Fruit fly (Drosophila melanogaster) whole organism, embryonic: ENCODE data around the gene Dpm1.

Experiments
- Blimp-1 ChIP-seq: fragments of 200-800 bp; sonication (Bioruptor generic); optimal IDR thresholded peaks from 3 replicates; lab custom pipeline; 2018; ENCODE audit warnings: missing biosample characterization, missing genetic modification characterization, mild to moderate bottlenecking, moderate library complexity, missing genetic modification reagents
- CG10543 ChIP-seq: fragments of 200-800 bp; sonication (Bioruptor generic); optimal IDR thresholded peaks from 3 replicates; lab custom pipeline; 2017; ENCODE audit warnings: missing biosample characterization, mild to moderate bottlenecking, missing genetic modification characterization, moderate library complexity
- CG10654 ChIP-seq: fragments of 200-800 bp; sonication (Bioruptor generic); optimal IDR thresholded peaks from 2 replicates; lab custom pipeline; 2016; ENCODE audit warnings: missing biosample characterization, missing genetic modification characterization
- CG11093 ChIP-seq: fragments of 200-800 bp; sonication (Bioruptor generic); IDR thresholded peaks from 3 replicates; pipeline ENCODE4 v1.3.6; 2022; ENCODE audit warnings: missing biosample characterization, missing genetic modification characterization
- CG12744 ChIP-seq: fragments of 200-800 bp; sonication (Bioruptor generic); optimal IDR thresholded peaks from 2 replicates; lab custom pipeline; 2016; ENCODE audit warnings: missing biosample characterization, missing genetic modification characterization
- CG14441 ChIP-seq: fragments of 200-800 bp; sonication (Bioruptor generic); IDR thresholded peaks from 2 replicates; pipeline ENCODE4 v1.3.6; 2022; ENCODE audit warnings: missing biosample characterization, missing genetic modification characterization
- CG1603 ChIP-seq: fragments of 200-800 bp; sonication (Bioruptor generic); optimal IDR thresholded peaks from 2 replicates; lab custom pipeline; 2019; ENCODE audit warnings: missing biosample characterization, mild to moderate bottlenecking, missing genetic modification characterization, moderate library complexity
- CG16863 ChIP-seq: fragments of 200-800 bp; sonication (Bioruptor generic); optimal IDR thresholded peaks from 3 replicates; lab custom pipeline; 2016; ENCODE audit warnings: missing biosample characterization, missing genetic modification characterization
- CG17328 ChIP-seq: fragments of 200-800 bp; sonication (Bioruptor generic); IDR thresholded peaks from 2 replicates; pipeline ENCODE4 v1.3.6; 2022; ENCODE audit warnings: missing biosample characterization, missing genetic modification characterization
- CG18764 ChIP-seq: fragments of 200-800 bp; sonication (Bioruptor generic); optimal IDR thresholded peaks from 3 replicates; lab custom pipeline; 2016; ENCODE audit warnings: missing biosample characterization, missing genetic modification characterization
- CG30403 ChIP-seq: fragments of 200-800 bp; sonication (Bioruptor generic); optimal IDR thresholded peaks from 3 replicates; lab custom pipeline; 2016; ENCODE audit warnings: missing biosample characterization, missing genetic modification characterization
- CG32532 ChIP-seq: fragments of 200-800 bp; sonication (Bioruptor generic); IDR thresholded peaks from 2 replicates; pipeline ENCODE4 v1.3.6; 2022; ENCODE audit warnings: missing biosample characterization, missing genetic modification characterization
- CG32767 ChIP-seq: fragments of 200-800 bp; sonication (Bioruptor generic); IDR thresholded peaks from 2 replicates; pipeline ENCODE4 v1.3.6; 2022; ENCODE audit warnings: missing biosample characterization, missing genetic modification characterization
- CG33213 ChIP-seq: fragments of 200-800 bp; sonication (Bioruptor generic); optimal IDR thresholded peaks from 3 replicates; lab custom pipeline; 2016; ENCODE audit warnings: missing biosample characterization, missing genetic modification characterization
- CG3838 ChIP-seq: fragments of 200-800 bp; sonication (Bioruptor generic); optimal IDR thresholded peaks from 3 replicates; lab custom pipeline; 2016; ENCODE audit warnings: missing biosample characterization, missing genetic modification characterization
- CG6791 ChIP-seq: fragments of 200-800 bp; sonication (Bioruptor generic); IDR thresholded peaks from 3 replicates; pipeline ENCODE4 v1.3.6; 2022; ENCODE audit warnings: missing biosample characterization, missing genetic modification characterization; ENCODE audit not compliant: partially characterized antibody
- CG7357 ChIP-seq: fragments of 200-800 bp; sonication (Bioruptor generic); IDR thresholded peaks from 3 replicates; pipeline ENCODE4 v1.3.6; 2022; ENCODE audit warnings: missing biosample characterization, missing genetic modification characterization
- CG8281 ChIP-seq: fragments of 200-800 bp; sonication (Bioruptor generic); optimal IDR thresholded peaks from 2 replicates; lab custom pipeline; 2018; ENCODE audit warnings: missing biosample characterization, mild to moderate bottlenecking, missing genetic modification characterization, moderate library complexity
- CG9817 ChIP-seq: fragments of 200-800 bp; sonication (Bioruptor generic); optimal IDR thresholded peaks from 2 replicates; lab custom pipeline; 2018; ENCODE audit warnings: missing biosample characterization, mild to moderate bottlenecking, missing genetic modification characterization, moderate library complexity
- CHES-1-like ChIP-seq: fragments of 200-800 bp; sonication (Bioruptor generic); optimal IDR thresholded peaks from 2 replicates; lab custom pipeline; 2016; ENCODE audit warnings: missing biosample characterization, missing genetic modification characterization
- Chrac-16 ChIP-seq: fragments of 200-800 bp; sonication (Bioruptor generic); optimal IDR thresholded peaks from 3 replicates; lab custom pipeline; 2016; ENCODE audit warnings: missing biosample characterization, missing genetic modification characterization
- Dek ChIP-seq: fragments of 200-800 bp; sonication (Bioruptor generic); optimal IDR thresholded peaks from 3 replicates; lab custom pipeline; 2019; ENCODE audit warnings: missing biosample characterization, mild to moderate bottlenecking, missing genetic modification characterization, moderate library complexity
- Dip3 ChIP-seq: fragments of 200-800 bp; sonication (Bioruptor generic); optimal IDR thresholded peaks from 3 replicates; lab custom pipeline; 2016; ENCODE audit warnings: missing biosample characterization, missing genetic modification characterization
- Dll ChIP-seq: fragments of 200-800 bp; sonication (Bioruptor generic); IDR thresholded peaks from 4 replicates; pipeline ENCODE4 v1.3.6; 2022; ENCODE audit warnings: missing biosample characterization, missing genetic modification characterization; ENCODE audit not compliant: partially characterized antibody
- Dref ChIP-seq: fragments of 200-800 bp; sonication (Bioruptor generic); IDR thresholded peaks from 2 replicates; pipeline ENCODE4 v1.3.6; 2022; ENCODE audit warnings: missing biosample characterization, missing genetic modification characterization
- Gug ChIP-seq: fragments of 200-800 bp; sonication (Bioruptor generic); IDR thresholded peaks from 4 replicates; pipeline ENCODE4 v1.3.6; 2022; ENCODE audit warnings: missing biosample characterization, missing genetic modification characterization
- HmgZ ChIP-seq: fragments of 200-800 bp; sonication (Bioruptor generic); optimal IDR thresholded peaks from 2 replicates; lab custom pipeline; 2018; ENCODE audit warnings: missing biosample characterization, mild to moderate bottlenecking, missing genetic modification characterization
- YL-1 ChIP-seq: fragments of 200-800 bp; sonication (Bioruptor generic); optimal IDR thresholded peaks from 3 replicates; lab custom pipeline; 2017; ENCODE audit warnings: missing biosample characterization, mild to moderate bottlenecking, missing genetic modification characterization
- az2 ChIP-seq: fragments of 200-800 bp; sonication (Bioruptor generic); optimal IDR thresholded peaks from 3 replicates; lab custom pipeline; 2016; ENCODE audit warnings: missing biosample characterization, missing genetic modification characterization
- chif ChIP-seq, 2 experiments: fragments of 200-800 bp; sonication (Bioruptor generic); optimal IDR thresholded peaks; 3 replicates each; lab custom pipeline; 2016; ENCODE audit warnings: missing biosample characterization in 2 of 2, missing genetic modification characterization in 2 of 2
- chinmo ChIP-seq: fragments of 200-800 bp; sonication (Bioruptor generic); IDR thresholded peaks from 4 replicates; pipeline ENCODE4 v1.3.6; 2022; ENCODE audit warnings: missing biosample characterization, missing genetic modification characterization; ENCODE audit not compliant: partially characterized antibody
- chm ChIP-seq: fragments of 200-800 bp; sonication (Bioruptor generic); IDR thresholded peaks from 2 replicates; pipeline ENCODE4 v1.3.6; 2022; ENCODE audit warnings: missing biosample characterization, missing genetic modification characterization
- danr ChIP-seq: fragments of 200-800 bp; sonication (Bioruptor generic); IDR thresholded peaks from 2 replicates; pipeline ENCODE4 v1.3.6; 2022; ENCODE audit warnings: missing biosample characterization, missing genetic modification characterization
- fru ChIP-seq: fragments of >200 bp; optimal IDR thresholded peaks from 2 replicates; lab custom pipeline; 2017
- gem ChIP-seq: fragments of 200-800 bp; sonication (Bioruptor generic); optimal IDR thresholded peaks from 2 replicates; lab custom pipeline; 2019; ENCODE audit warnings: missing biosample characterization, mild to moderate bottlenecking, missing genetic modification characterization, moderate library complexity
- grn ChIP-seq: fragments of 200-800 bp; sonication (Bioruptor generic); optimal IDR thresholded peaks from 3 replicates; lab custom pipeline; 2017; ENCODE audit warnings: missing biosample characterization, missing genetic modification characterization
- hb ChIP-seq: fragments of 200-800 bp; sonication (Bioruptor generic); IDR thresholded peaks from 3 replicates; pipeline ENCODE4 v1.3.6; 2022; ENCODE audit warnings: missing biosample characterization, missing genetic modification characterization; ENCODE audit not compliant: partially characterized antibody
- her ChIP-seq: fragments of 200-800 bp; sonication (Bioruptor generic); optimal IDR thresholded peaks from 2 replicates; lab custom pipeline; 2016; ENCODE audit warnings: missing biosample characterization, missing genetic modification characterization
- hkb ChIP-seq, 2 experiments: fragments of 200-800 bp in 1 of 2; fragments of >200 bp in 1 of 2; sonication (Bioruptor generic) in 1 of 2; IDR thresholded peaks in 1 of 2; optimal IDR thresholded peaks in 1 of 2; 2 replicates each; pipeline versions ENCODE4 v1.3.6 to Lab custom; 2017 to 2022; ENCODE audit warnings: missing biosample characterization in 1 of 2, missing genetic modification characterization in 1 of 2
- inv ChIP-seq: fragments of 200-800 bp; sonication (Bioruptor generic); IDR thresholded peaks from 2 replicates; pipeline ENCODE4 v1.3.6; 2022; ENCODE audit warnings: missing biosample characterization, missing genetic modification characterization; ENCODE audit not compliant: partially characterized antibody
- mld ChIP-seq: fragments of 200-800 bp; sonication (Bioruptor generic); IDR thresholded peaks from 3 replicates; pipeline ENCODE4 v1.3.6; 2022; ENCODE audit warnings: missing biosample characterization, missing genetic modification characterization; ENCODE audit not compliant: partially characterized antibody
- nerfin-2 ChIP-seq: fragments of 200-800 bp; sonication (Bioruptor generic); IDR thresholded peaks from 2 replicates; pipeline ENCODE4 v1.3.6; 2022; ENCODE audit warnings: missing biosample characterization, missing genetic modification characterization; ENCODE audit not compliant: partially characterized antibody
- oc ChIP-seq: fragments of 200-800 bp; sonication (Bioruptor generic); optimal IDR thresholded peaks from 2 replicates; lab custom pipeline; 2018; ENCODE audit warnings: missing biosample characterization, mild to moderate bottlenecking, missing genetic modification characterization, moderate library complexity
- otp ChIP-seq: fragments of 200-800 bp; sonication (Bioruptor generic); IDR thresholded peaks from 3 replicates; pipeline ENCODE4, ENCODE4 v1.3.6; 2022; ENCODE audit warnings: missing biosample characterization, missing genetic modification characterization
- pum ChIP-seq: fragments of 200-800 bp; sonication (Bioruptor generic); optimal IDR thresholded peaks from 2 replicates; lab custom pipeline; 2016; ENCODE audit warnings: missing biosample characterization, missing genetic modification characterization
- ro ChIP-seq: fragments of 200-800 bp; sonication (Bioruptor generic); IDR thresholded peaks from 2 replicates; pipeline ENCODE4 v1.3.6; 2022; ENCODE audit warnings: missing biosample characterization, missing genetic modification characterization
- sna ChIP-seq: fragments of 200-800 bp; sonication (Bioruptor generic); IDR thresholded peaks from 2 replicates; pipeline ENCODE4 v1.3.6; 2022; ENCODE audit warnings: missing biosample characterization, missing genetic modification characterization; ENCODE audit not compliant: partially characterized antibody
- toy ChIP-seq: fragments of 200-800 bp; sonication (Bioruptor generic); IDR thresholded peaks from 2 replicates; pipeline ENCODE4 v1.3.6; 2022; ENCODE audit warnings: missing biosample characterization, missing genetic modification characterization
- trem ChIP-seq: fragments of 200-800 bp; optimal IDR thresholded peaks from 3 replicates; lab custom pipeline; 2019; ENCODE audit warnings: missing biosample characterization, mild to moderate bottlenecking, missing genetic modification characterization, moderate library complexity
- wdn ChIP-seq: fragments of 200-800 bp; sonication (Bioruptor generic); IDR thresholded peaks from 2 replicates; pipeline ENCODE4 v1.3.6; 2022; ENCODE audit warnings: missing biosample characterization, missing genetic modification characterization
- z ChIP-seq: fragments of 200-800 bp; sonication (Bioruptor generic); IDR thresholded peaks from 3 replicates; pipeline ENCODE4 v1.3.6; 2022; ENCODE audit warnings: missing biosample characterization, missing genetic modification characterization

Dpm1 gene

dm6 chr2L:19518636-19519086 lies 7.5 kb downstream of the Dpm1 start, which contains the start of gene CG10132 (continued):
- TF ChIP-seq YL-1 (GFP tag; lab: Kevin White, UChicago) (peak; percentile 13), wdn (GFP tag; lab: Robert Waterston, UW) (no peak), CG3838 (no peak), danr (GFP tag; lab: Robert Waterston, UW) (no peak), z (GFP tag; lab: Robert Waterston, UW) (peak; percentile 58; the same call in 1 of the 3 replicates), Dref (GFP tag; lab: Robert Waterston, UW) (peak; percentile 58), fru (lab: Kevin White, UChicago) (no peak), az2 (GFP tag; lab: Kevin White, UChicago) (no peak), CG14441 (GFP tag; lab: Robert Waterston, UW) (no peak), CHES-1-like (GFP tag; lab: Kevin White, UChicago) (no peak), CG33213 (no peak), CG10654 (no peak), CG11093 (GFP tag; lab: Robert Waterston, UW) (no peak), CG12744 (no peak), nerfin-2 (GFP tag; lab: Robert Waterston, UW) (peak; percentile 26; the same call in 1 of the 2 replicates), CG9817 (tag; lab: Kevin White, UChicago) (no peak), sna (GFP tag; lab: Robert Waterston, UW) (peak; percentile 16; the same call in 1 of the 2 replicates), chinmo (GFP tag; lab: Robert Waterston, UW) (0 out of 4 replicates have a peak, but pooled peaks have one; percentile 57), ro (GFP tag; lab: Robert Waterston, UW) (no peak), CG16863 (no peak), CG1603 (no peak), hkb (optimal IDR thresholded peaks at IDR 0.05; lab: Kevin White, UChicago) (no peak), hkb (GFP tag; IDR thresholded peaks at IDR 0.05; lab: Robert Waterston, UW) (no peak), CG7357 (GFP tag; lab: Robert Waterston, UW) (no peak), CG32767 (GFP tag; lab: Robert Waterston, UW) (peak; percentile 72; the same call in 1 of the 2 replicates), Blimp-1 (GFP tag; lab: Kevin White, UChicago) (no peak), Dll (GFP tag; lab: Robert Waterston, UW) (peak; percentile 53; the same call in 1 of the 4 replicates), Chrac-16 (GFP tag; lab: Kevin White, UChicago) (no peak), CG8281 (tag; lab: Kevin White, UChicago) (no peak), Dek (no peak), chm (no peak), hb (GFP tag; lab: Robert Waterston, UW) (peak; percentile 67; the same call in 1 of the 3 replicates), oc (tag; lab: Kevin White, UChicago) (no peak), grn (no peak), Dip3 (GFP tag; lab: Kevin White, UChicago) (no peak), toy (GFP tag; lab: Robert Waterston, UW) (no peak), CG10543 (GFP tag; lab: Kevin White, UChicago) (peak; percentile 5), her (GFP tag; lab: Kevin White, UChicago) (no peak), mld (GFP tag; lab: Robert Waterston, UW) (peak; percentile 70; the same call in 2 of the 3 replicates), otp (GFP tag; lab: Robert Waterston, UW) (no peak), CG18764 (GFP tag; lab: Kevin White, UChicago) (no peak), CG6791 (GFP tag; lab: Robert Waterston, UW) (peak; percentile 56; the same call in 1 of the 3 replicates), HmgZ (tag; lab: Kevin White, UChicago) (no peak), gem (tag; lab: Kevin White, UChicago) (no peak), inv (GFP tag; lab: Robert Waterston, UW) (no peak), pum (GFP tag; lab: Kevin White, UChicago) (no peak), trem (tag; lab: Kevin White, UChicago) (no peak), Gug (GFP tag; lab: Robert Waterston, UW) (no peak), CG32532 (GFP tag; lab: Robert Waterston, UW) (no peak), chif (GFP tag; optimal IDR thresholded peaks at IDR 0.05; lab: Kevin White, UChicago) (no peak), CG17328 (no peak), CG30403 (GFP tag; lab: Kevin White, UChicago) (no peak)
